Fruit fly (Drosophila melanogaster) whole organism, larva: Measurements from ENCODE around the gene CG33111.

Source experiments
- noc ChIP-seq: fragments of 200-800 bp; sonication (Bioruptor generic); optimal IDR thresholded peaks from 3 replicates; lab custom pipeline; 2019; ENCODE audit warnings: missing biosample characterization, mild to moderate bottlenecking, missing genetic modification characterization, moderate library complexity

CG33111 gene

dm6 chr3R:23818879-23819408, at the start of gene CG33111, which contains the start of gene eIF4G2:
Gene CG33111 (minus strand): TSS chr3R:23819237.
Gene eIF4G2 (minus strand): TSS chr3R:23819237.
- TF ChIP-seq noc (tag; lab: Kevin White, UChicago) = peak; percentile 60

- no peak for TF ChIP-seq noc (tag; lab: Kevin White, UChicago)
Measured at dm6 chr3R:23867825-23868224, 48.8 kb upstream of the CG33111 start.

- no peak for TF ChIP-seq noc (tag; lab: Kevin White, UChicago)
Measured at dm6 chr3R:23867194-23867593, 48.2 kb upstream of the CG33111 start.

DNA sequence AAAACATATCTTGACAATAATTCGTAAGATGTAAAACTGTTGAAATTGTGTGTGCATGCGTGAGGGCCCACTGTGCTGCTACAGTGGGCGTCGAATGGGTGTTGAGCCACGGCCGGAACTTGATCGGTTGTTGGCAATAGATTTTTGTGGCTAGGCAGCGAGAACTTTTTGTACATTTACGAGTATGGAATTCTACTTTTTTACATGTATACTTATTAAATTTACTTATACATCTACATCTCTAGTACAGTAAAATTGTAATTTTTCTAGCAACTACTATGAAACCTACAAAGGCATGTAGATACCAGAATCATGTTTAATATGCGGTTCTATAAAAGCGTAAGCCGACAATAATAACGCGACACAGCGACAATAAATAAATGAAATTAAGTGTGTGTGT, 30.6 kb upstream of the CG33111 start:
- TF ChIP-seq noc (tag; lab: Kevin White, UChicago) = no peak

DNA sequence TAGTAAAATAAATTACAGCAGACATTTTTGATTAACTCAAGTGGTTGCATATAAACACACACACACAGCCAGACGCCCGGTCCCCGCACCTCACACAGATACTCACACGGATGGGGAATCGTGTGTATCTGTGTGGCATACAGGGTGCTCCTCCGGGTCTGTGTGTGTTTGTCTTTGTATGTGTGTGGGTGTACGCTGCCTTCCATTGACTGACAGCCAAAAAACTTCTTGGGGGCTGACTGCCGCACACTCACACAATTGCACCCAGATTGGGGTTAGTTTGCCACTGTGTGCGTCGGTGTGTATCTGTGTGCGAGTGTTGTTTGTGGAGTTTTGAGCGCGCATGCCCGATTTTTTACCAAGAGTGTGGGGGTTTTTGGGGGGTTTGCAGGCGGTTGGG, 27.1 kb upstream of the CG33111 start:
- TF ChIP-seq noc (tag; lab: Kevin White, UChicago) = no peak

DNA sequence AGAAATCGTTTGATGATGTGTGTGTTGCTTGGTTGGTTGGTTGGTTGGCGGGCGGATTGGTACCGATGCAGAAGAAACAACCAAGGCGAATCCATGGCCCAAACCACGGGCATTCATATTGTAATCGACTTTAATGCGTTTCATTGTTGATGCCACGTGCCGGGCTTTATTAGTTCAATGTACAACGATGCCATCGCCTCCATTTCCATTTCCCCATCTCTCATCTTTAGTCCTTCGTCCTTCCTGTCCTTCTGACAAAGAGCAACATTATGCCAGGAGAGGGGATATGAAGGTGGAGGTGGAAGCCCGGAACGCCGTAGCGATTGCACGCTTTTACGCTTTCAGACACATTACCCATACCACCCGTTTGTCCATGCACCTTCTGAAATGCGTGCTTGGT, 12.7 kb upstream of the CG33111 start:
- TF ChIP-seq noc (tag; lab: Kevin White, UChicago) = no peak

- no peak for TF ChIP-seq noc (tag; lab: Kevin White, UChicago)
Measured at dm6 chr3R:23827093-23827492, 8.1 kb upstream of the CG33111 start.

DNA sequence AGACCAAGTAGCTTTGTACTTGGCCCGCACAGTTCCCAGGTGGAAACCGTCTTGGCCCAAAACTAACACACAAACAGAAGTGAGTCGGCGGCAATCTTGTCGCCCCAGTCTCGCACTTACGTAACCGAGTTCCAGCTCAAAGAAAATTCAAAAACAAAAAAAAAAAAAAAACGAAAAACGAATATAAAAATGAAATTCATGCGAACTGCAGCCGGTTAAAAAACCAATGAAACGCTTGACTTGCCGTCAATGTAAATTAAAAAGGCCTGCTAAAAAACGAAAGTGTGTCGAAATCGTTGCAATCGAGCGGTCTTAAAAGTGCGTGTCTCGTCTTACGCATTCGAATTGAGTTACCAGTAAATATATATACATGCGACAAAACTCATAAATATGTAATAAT, 4.6 kb upstream of the CG33111 start:
- no peak for TF ChIP-seq noc (tag; lab: Kevin White, UChicago)

- TF ChIP-seq noc (tag; lab: Kevin White, UChicago) = peak; percentile 27
Measured at dm6 chr3R:23822969-23823368, 3.9 kb upstream of the CG33111 start.

dm6 chr3R:23820290-23820689, 1.3 kb upstream of the CG33111 start:
- no peak for TF ChIP-seq noc (tag; lab: Kevin White, UChicago)

- TF ChIP-seq noc (tag; lab: Kevin White, UChicago) = no peak
Measured at dm6 chr3R:23817566-23818202, 1.4 kb downstream of the CG33111 start.

DNA sequence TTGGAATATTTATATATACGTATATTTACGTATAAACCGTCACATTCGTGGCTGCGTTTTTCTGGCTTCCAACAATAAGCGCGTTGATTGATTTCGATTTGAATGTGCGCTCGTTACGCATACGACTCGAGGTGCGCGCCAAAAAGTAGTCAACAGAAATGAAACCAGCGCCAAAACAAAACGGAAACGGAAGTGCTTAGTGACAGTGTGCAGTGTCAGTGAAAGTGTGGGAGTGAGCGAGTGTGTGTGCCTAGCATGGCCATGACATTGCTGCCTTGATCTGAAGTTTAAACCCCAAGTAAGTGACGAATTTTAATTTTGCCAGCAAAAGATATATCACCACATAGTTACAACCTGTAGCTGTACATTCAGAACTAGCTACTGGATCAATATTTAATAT, 15.4 kb downstream of the CG33111 start, which contains the start of gene CG34355:
Gene CG34355, plus strand, starts transcription at position 192 of the 400 bp plus-strand sequence.
- TF ChIP-seq noc (tag; lab: Kevin White, UChicago) = no peak

DNA sequence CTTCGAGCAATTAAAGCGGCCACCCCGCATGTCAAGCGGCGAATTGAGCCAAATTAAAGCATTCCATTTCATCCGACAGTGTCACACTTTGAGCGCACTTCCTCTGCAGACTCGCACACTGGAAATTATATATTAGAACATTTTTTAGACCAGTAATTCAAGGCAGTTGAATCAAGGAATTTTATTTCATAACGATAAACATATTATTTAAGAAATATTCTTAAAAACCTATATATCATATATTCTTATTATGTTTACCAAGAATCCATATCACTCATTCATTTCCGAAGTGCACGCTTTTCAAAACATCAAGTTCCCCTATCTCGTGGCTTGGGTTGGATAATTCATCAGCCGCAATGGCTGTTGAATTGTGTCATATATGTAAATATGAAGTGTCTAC, 27.5 kb downstream of the CG33111 start:
- TF ChIP-seq noc (tag; lab: Kevin White, UChicago) = no peak

- no peak for TF ChIP-seq noc (tag; lab: Kevin White, UChicago)
Measured at dm6 chr3R:23790483-23791175, 28.4 kb downstream of the CG33111 start.

- no peak for TF ChIP-seq noc (tag; lab: Kevin White, UChicago)
Measured at dm6 chr3R:23789584-23789983, 29.5 kb downstream of the CG33111 start.

DNA sequence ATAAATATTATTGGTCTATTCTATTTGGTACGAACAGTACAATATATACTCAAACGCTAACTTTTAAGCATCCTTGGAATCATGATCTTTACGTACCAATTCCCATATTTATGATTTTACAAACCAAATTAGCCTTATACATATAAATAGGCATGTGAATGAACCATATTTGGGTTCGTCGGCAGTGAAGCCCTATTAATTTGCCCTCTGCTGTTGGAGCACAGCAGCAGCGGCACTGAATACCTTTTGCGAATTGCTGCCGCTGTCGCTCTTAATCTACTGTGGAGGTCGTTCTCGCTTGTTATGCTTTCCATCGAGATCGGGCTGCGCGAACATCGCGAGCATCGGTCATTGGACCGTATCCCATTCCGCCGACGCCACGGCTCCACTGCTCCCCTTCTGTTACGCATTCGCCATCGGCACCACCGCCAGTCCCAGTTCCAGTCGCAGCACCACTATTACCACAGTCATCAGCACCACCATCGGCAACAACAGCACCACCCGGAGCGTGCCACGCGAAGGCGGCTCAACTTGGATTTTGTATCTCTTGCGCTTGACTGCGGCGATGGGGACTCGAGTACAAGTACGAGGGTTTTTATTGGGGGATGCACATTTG, 30.5 kb downstream of the CG33111 start:
- peak; percentile 48 for TF ChIP-seq noc (tag; lab: Kevin White, UChicago)
